Worm (Caenorhabditis elegans): ENCODE measurements around the gene F38A5.22.

- TF ChIP-seq ceh-24 (tag; optimal IDR thresholded peaks at IDR 0.05) (no peak), ceh-18 (tag; optimal IDR thresholded peaks at IDR 0.05) (no peak), hlh-8 (tag; optimal IDR thresholded peaks at IDR 0.05) (no peak), sdc-2 (tag; optimal IDR thresholded peaks at IDR 0.05) (no peak), tbx-7 (tag; optimal IDR thresholded peaks at IDR 0.05) (no peak), K02D7.2 (tag; optimal IDR thresholded peaks at IDR 0.05) (no peak), sox-4 (tag; optimal IDR thresholded peaks at IDR 0.05) (no peak), ets-4 (tag; optimal IDR thresholded peaks at IDR 0.05) (no peak), hlh-15 (tag; optimal IDR thresholded peaks at IDR 0.05) (no peak), hlh-13 (GFP tag; optimal IDR thresholded peaks at IDR 0.05) (no peak), C08G9.2 (tag; optimal IDR thresholded peaks at IDR 0.05) (no peak), odd-2 (tag; optimal IDR thresholded peaks at IDR 0.05) (no peak)
Observed at ce11 chrIV:6582604-6583003, 13.1 kb downstream of the F38A5.22 start, which contains the start of gene odr-8.
